Worm (Caenorhabditis elegans): ENCODE results near the gene C03B1.3.

Gene C03B1.3

ce11 chrX:6365715-6366114 is at the start of gene C03B1.3:
Gene C03B1.3, plus strand, starts transcription at chrX:6366015.
- TF ChIP-seq W03F9.2 (tag; optimal IDR thresholded peaks at IDR 0.05) (no peak), him-1 (tag; optimal IDR thresholded peaks at IDR 0.05) (no peak), dao-5 (tag; optimal IDR thresholded peaks at IDR 0.05) (no peak)

DNA sequence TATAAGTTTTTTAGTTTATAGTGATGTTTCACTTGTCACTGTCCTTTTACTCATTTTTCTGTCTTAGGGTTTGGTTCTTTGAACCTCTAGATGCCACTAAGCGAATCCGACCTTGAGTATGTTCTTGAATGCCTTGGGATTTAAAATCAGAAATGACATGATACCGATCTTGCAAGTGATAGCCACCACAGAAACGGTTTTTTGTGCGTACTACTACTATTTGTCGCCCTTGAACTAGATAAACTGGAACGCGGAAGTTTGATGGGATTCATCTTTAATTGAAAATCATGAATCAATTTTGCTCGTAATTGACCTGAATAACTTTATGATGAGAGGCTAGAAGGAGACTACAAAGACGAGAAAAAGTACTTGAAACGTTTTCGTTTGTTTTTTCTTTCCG is 47.0 kb upstream of the C03B1.3 start:
- TF ChIP-seq him-1 (tag; optimal IDR thresholded peaks at IDR 0.05) (no peak), W03F9.2 (tag; optimal IDR thresholded peaks at IDR 0.05) (no peak), dao-5 (tag; optimal IDR thresholded peaks at IDR 0.05) (no peak)

ce11 chrX:6319546-6319945 is 46.3 kb upstream of the C03B1.3 start, which contains the start of gene chtb-3:
Gene chtb-3, minus strand, starts transcription at chrX:6319646.
- TF ChIP-seq him-1 (tag; optimal IDR thresholded peaks at IDR 0.05) (no peak), W03F9.2 (tag; optimal IDR thresholded peaks at IDR 0.05) (no peak), dao-5 (tag; optimal IDR thresholded peaks at IDR 0.05) (no peak)

- no peak for TF ChIP-seq dao-5 (tag; optimal IDR thresholded peaks at IDR 0.05)
- no peak for TF ChIP-seq him-1 (tag; optimal IDR thresholded peaks at IDR 0.05)
- TF ChIP-seq W03F9.2 (tag; optimal IDR thresholded peaks at IDR 0.05): no peak
Observed at ce11 chrX:6320887-6321286, 44.9 kb upstream of the C03B1.3 start.

DNA sequence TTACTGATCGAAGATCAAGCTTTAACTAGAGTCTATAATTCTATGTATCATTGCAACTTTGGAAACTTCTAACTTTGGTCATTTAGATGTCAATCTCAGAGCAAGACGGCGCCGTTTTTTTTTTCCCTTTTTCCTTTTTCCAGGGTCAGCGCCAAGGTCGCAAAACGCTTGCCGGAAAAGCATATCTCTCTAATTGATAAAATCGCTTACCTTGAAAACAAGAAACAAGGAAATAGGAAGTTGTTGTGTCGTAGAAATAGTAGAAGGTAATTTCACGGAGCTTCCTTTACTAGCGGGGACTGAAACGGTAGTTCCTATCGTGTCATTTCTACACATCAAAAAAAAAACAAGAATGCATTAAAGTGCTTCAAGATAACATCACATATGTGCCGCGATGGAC is 44.4 kb upstream of the C03B1.3 start:
- TF ChIP-seq him-1 (tag; optimal IDR thresholded peaks at IDR 0.05) (no peak), dao-5 (tag; optimal IDR thresholded peaks at IDR 0.05) (no peak), W03F9.2 (tag; optimal IDR thresholded peaks at IDR 0.05) (no peak)

ce11 chrX:6323129-6323528 is 42.7 kb upstream of the C03B1.3 start, which contains the start of gene col-167:
Gene col-167, plus strand, starts transcription at chrX:6323488.
- no peak for TF ChIP-seq him-1 (tag; optimal IDR thresholded peaks at IDR 0.05)
- no peak for TF ChIP-seq W03F9.2 (tag; optimal IDR thresholded peaks at IDR 0.05)
- TF ChIP-seq dao-5 (tag; optimal IDR thresholded peaks at IDR 0.05): no peak

DNA sequence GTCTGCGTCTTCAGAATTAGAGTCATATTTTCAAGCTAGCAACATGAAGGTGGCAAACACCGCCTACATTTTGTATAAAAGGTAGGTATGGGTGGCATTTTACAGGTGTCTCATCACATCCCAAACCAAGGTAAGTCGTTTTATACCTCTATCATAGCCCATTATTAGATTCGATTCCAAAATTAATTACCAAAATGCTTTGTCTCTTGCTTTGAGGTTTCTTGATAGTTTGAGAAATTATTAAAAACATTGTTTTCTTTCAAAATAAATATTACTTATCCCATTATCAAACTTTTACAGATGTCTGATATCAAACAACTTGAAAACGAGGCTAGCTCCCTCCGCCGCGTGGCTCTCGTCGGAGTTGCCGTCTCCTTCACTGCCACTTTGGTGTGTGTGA is 39.7 kb upstream of the C03B1.3 start, which contains the start of gene col-168:
Gene col-168, plus strand, starts transcription at position 301 of the 400 bp plus-strand sequence.
- no peak for TF ChIP-seq W03F9.2 (tag; optimal IDR thresholded peaks at IDR 0.05)
- no peak for TF ChIP-seq him-1 (tag; optimal IDR thresholded peaks at IDR 0.05)
- no peak for TF ChIP-seq dao-5 (tag; optimal IDR thresholded peaks at IDR 0.05)

DNA sequence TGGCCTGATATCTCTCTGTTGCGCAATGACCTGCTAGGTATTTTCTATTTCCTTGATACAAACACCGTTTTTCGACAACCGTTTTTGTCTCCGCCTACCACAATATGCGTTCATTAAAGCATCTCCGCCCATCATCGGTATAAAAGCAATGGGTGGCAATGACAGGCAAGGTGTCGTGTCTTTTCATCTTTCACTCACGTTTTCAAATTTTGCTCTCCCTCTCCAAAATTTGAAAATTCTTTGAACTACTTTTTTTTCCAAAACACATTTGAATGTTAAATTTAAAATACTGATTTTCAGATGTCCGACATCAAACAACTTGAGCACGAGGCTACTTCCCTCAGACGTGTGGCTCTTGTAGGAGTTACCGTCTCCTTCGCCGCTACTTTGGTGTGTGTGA is 37.0 kb upstream of the C03B1.3 start, which contains the start of gene col-169:
Gene col-169, plus strand, starts transcription at position 301 of the 400 bp plus-strand sequence.
- no peak for TF ChIP-seq W03F9.2 (tag; optimal IDR thresholded peaks at IDR 0.05)
- TF ChIP-seq dao-5 (tag; optimal IDR thresholded peaks at IDR 0.05): no peak
- TF ChIP-seq him-1 (tag; optimal IDR thresholded peaks at IDR 0.05): no peak

ce11 chrX:6331409-6331808 is 34.4 kb upstream of the C03B1.3 start, which contains the start of gene col-170:
Gene col-170, plus strand, starts transcription at chrX:6331709.
- TF ChIP-seq dao-5 (tag; optimal IDR thresholded peaks at IDR 0.05): no peak
- TF ChIP-seq him-1 (tag; optimal IDR thresholded peaks at IDR 0.05): no peak
- no peak for TF ChIP-seq W03F9.2 (tag; optimal IDR thresholded peaks at IDR 0.05)

DNA sequence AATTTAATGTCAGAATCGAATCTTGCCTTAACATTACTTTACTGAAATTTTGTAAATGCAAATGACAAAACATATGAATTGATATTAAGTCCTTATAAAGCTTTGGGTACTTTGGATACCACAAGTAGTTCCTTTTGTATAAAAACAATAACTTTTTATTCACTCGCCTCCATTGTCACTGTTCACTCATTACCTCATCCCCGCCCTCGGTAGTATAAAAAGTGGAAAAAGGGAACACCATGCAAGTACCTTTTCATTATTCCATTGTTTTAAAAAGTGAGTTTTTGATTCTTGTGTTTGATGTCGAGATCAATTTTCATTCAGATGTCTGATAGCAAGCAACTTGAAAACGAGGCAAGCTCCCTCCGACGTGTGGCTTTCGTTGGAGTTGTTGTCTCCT is 31.8 kb upstream of the C03B1.3 start, which contains the start of gene col-171:
Gene col-171, plus strand, starts transcription at position 301 of the 400 bp plus-strand sequence.
- TF ChIP-seq dao-5 (tag; optimal IDR thresholded peaks at IDR 0.05) (no peak), W03F9.2 (tag; optimal IDR thresholded peaks at IDR 0.05) (no peak), him-1 (tag; optimal IDR thresholded peaks at IDR 0.05) (no peak)

DNA sequence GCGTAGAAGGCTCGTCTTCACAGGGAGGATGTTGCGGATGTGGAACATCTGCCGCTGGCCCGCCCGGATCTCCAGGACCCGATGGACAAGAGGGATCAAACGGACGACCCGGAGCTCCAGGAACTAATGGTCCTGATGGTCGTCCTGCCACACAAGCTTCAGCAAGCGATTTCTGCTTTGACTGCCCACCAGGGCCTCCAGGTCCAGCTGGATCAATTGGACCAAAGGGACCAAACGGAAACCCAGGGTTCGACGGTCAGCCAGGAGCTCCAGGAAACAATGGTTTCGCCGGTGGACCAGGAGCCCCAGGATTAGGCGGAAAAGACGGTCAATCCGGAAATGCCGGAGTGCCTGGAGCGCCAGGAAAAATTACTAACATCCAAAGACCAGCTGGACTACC is 31.2 kb upstream of the C03B1.3 start:
- TF ChIP-seq him-1 (tag; optimal IDR thresholded peaks at IDR 0.05) (no peak), dao-5 (tag; optimal IDR thresholded peaks at IDR 0.05) (no peak), W03F9.2 (tag; optimal IDR thresholded peaks at IDR 0.05) (no peak)

DNA sequence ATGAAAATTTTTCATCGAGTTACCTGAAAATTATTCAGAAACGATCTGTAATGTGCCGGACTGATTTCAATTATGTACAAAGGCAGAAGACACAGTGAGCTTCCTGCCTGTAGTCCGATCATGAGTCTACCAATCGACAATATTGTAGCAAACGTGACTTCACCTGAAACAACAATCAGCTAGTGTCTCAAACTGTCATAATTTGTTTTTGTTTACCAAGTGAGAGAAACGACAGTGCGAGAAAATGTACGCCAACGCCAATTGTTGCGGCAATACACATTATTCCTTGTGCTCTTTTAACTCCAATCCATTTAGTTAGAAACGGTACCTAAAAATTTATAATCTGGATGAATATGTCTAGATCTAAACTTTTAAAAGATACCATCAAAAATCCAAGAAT is 28.5 kb upstream of the C03B1.3 start:
- no peak for TF ChIP-seq him-1 (tag; optimal IDR thresholded peaks at IDR 0.05)
- no peak for TF ChIP-seq W03F9.2 (tag; optimal IDR thresholded peaks at IDR 0.05)
- no peak for TF ChIP-seq dao-5 (tag; optimal IDR thresholded peaks at IDR 0.05)

DNA sequence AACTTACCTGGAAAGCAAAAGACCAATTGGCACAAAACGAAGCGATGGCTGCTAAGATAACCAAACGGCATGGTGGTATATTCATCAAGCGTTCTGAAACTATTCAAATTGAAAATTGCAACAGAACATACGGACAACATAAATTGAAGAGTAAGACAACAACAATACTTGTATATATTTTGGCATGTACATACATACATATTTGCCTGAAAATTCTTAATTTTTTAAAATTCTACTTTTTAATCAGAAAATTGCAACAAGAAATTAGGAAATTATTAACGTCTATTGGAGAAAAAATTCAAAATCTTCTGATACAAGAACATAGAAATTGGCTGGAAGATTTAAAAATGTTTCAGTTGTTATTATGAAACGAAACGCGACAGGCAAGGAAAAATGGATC is 27.9 kb upstream of the C03B1.3 start, which contains the start of gene C03B1.13:
Gene C03B1.13, minus strand, starts transcription at position 101 of the 400 bp plus-strand sequence.
- no peak for TF ChIP-seq dao-5 (tag; optimal IDR thresholded peaks at IDR 0.05)
- no peak for TF ChIP-seq him-1 (tag; optimal IDR thresholded peaks at IDR 0.05)
- TF ChIP-seq W03F9.2 (tag; optimal IDR thresholded peaks at IDR 0.05): no peak

DNA sequence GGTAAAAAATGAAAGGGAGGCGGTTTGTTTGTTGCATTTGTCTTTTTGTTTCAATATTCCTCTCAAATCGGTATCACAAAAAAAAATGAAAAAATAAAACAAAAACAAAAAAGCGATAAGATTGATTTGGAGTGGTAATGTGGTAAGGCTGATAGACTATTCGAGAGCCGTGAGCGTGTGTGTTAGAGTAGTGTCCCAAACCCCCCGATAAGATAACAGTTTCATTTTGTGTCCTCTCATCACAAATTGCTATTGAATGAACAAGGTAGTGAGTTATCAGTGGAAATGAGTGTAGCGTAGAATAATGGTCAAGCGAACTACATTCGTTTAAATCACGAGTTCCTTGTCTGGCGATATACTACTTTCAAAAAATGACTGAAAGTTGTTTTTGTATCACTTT is 27.4 kb upstream of the C03B1.3 start:
- TF ChIP-seq him-1 (tag; optimal IDR thresholded peaks at IDR 0.05): no peak
- TF ChIP-seq W03F9.2 (tag; optimal IDR thresholded peaks at IDR 0.05): no peak
- no peak for TF ChIP-seq dao-5 (tag; optimal IDR thresholded peaks at IDR 0.05)

DNA sequence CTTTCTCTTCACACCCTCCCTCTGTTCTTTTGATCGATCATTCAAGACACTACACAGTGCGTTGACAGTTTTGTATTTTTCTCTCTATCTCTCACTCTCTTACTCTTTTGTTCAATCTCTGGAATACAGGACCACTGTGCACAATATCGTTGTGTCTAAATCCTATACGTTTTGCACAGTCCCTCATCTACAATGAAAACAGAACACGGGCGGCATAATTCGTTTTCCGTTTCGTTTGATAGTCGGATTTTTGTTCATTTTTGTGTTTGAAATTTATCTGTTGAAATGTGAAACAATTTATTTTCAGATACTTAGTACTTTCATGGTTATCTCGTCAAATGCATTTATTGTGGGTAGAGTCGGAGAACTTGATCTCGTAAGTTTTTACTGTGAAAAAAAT is 24.3 kb upstream of the C03B1.3 start, which contains the start of gene C03B1.7:
Gene C03B1.7, plus strand, starts transcription at position 301 of the 400 bp plus-strand sequence.
- no peak for TF ChIP-seq W03F9.2 (tag; optimal IDR thresholded peaks at IDR 0.05)
- TF ChIP-seq him-1 (tag; optimal IDR thresholded peaks at IDR 0.05): no peak
- TF ChIP-seq dao-5 (tag; optimal IDR thresholded peaks at IDR 0.05): no peak

Measured in whole organism, L4/young adult.